Fruit fly (Drosophila melanogaster) whole organism, embryonic: ENCODE measurements around the gene CG34307.

ENCODE experiments used
- Awh ChIP-seq: fragments of 200-800 bp; sonication (Bioruptor generic); IDR thresholded peaks from 2 replicates; pipeline ENCODE4, ENCODE4 v1.3.6; 2022; ENCODE audit warnings: missing biosample characterization, missing genetic modification characterization
- CG10267 ChIP-seq: fragments of 200-800 bp; sonication (Bioruptor generic); optimal IDR thresholded peaks from 2 replicates; lab custom pipeline; 2018; ENCODE audit warnings: missing biosample characterization, mild to moderate bottlenecking, missing genetic modification characterization, moderate library complexity
- CG12942 ChIP-seq: fragments of 200-800 bp; sonication (Bioruptor generic); optimal IDR thresholded peaks from 3 replicates; lab custom pipeline; 2016; ENCODE audit warnings: missing biosample characterization, missing genetic modification characterization
- CG13424 ChIP-seq: fragments of 200-800 bp; sonication (Bioruptor generic); optimal IDR thresholded peaks from 2 replicates; lab custom pipeline; 2019; ENCODE audit warnings: missing biosample characterization, mild to moderate bottlenecking, missing genetic modification characterization, moderate library complexity
- CG13624 ChIP-seq: fragments of 200-800 bp; sonication (Bioruptor generic); optimal IDR thresholded peaks from 2 replicates; lab custom pipeline; 2016; ENCODE audit warnings: missing biosample characterization, missing genetic modification characterization
- CG1529 ChIP-seq: fragments of 200-800 bp; sonication (Bioruptor generic); optimal IDR thresholded peaks from 3 replicates; lab custom pipeline; 2018; ENCODE audit warnings: missing biosample characterization, missing genetic modification characterization
- CG15514 ChIP-seq: fragments of 200-800 bp; sonication (Bioruptor generic); optimal IDR thresholded peaks from 3 replicates; lab custom pipeline; 2017; ENCODE audit warnings: missing biosample characterization, missing genetic modification characterization, mild to moderate bottlenecking, moderate library complexity, missing genetic modification reagents
- CG17568 ChIP-seq: fragments of 200-800 bp; sonication (Bioruptor generic); optimal IDR thresholded peaks from 2 replicates; lab custom pipeline; 2018; ENCODE audit warnings: missing biosample characterization, mild to moderate bottlenecking, missing genetic modification characterization, moderate library complexity
- CG18011 ChIP-seq: fragments of 200-800 bp; sonication (Bioruptor generic); optimal IDR thresholded peaks from 2 replicates; lab custom pipeline; 2017; ENCODE audit warnings: missing biosample characterization, missing genetic modification characterization, mild to moderate bottlenecking, moderate library complexity, missing genotype
- CG30403 ChIP-seq: fragments of 200-800 bp; sonication (Bioruptor generic); optimal IDR thresholded peaks from 3 replicates; lab custom pipeline; 2016; ENCODE audit warnings: missing biosample characterization, missing genetic modification characterization
- CG32767 ChIP-seq: fragments of 200-800 bp; sonication (Bioruptor generic); IDR thresholded peaks from 2 replicates; pipeline ENCODE4 v1.3.6; 2022; ENCODE audit warnings: missing biosample characterization, missing genetic modification characterization
- CG3838 ChIP-seq: fragments of 200-800 bp; sonication (Bioruptor generic); optimal IDR thresholded peaks from 3 replicates; lab custom pipeline; 2016; ENCODE audit warnings: missing biosample characterization, missing genetic modification characterization
- CG5180 ChIP-seq: fragments of 200-800 bp; sonication (Bioruptor generic); optimal IDR thresholded peaks from 3 replicates; lab custom pipeline; 2017; ENCODE audit warnings: missing biosample characterization, missing genetic modification characterization, mild to moderate bottlenecking, moderate library complexity, missing genetic modification reagents
- CG9215 ChIP-seq: fragments of 200-800 bp; sonication (Bioruptor generic); IDR thresholded peaks from 2 replicates; pipeline ENCODE4 v1.3.6; 2022; ENCODE audit warnings: missing biosample characterization, missing genetic modification characterization
- CG9797 ChIP-seq: fragments of 200-800 bp; sonication (Bioruptor generic); optimal IDR thresholded peaks from 3 replicates; lab custom pipeline; 2018; ENCODE audit warnings: missing biosample characterization, mild to moderate bottlenecking, missing genetic modification characterization
- CG9876 ChIP-seq: fragments of 200-800 bp; sonication (Bioruptor generic); optimal IDR thresholded peaks from 2 replicates; lab custom pipeline; 2016; ENCODE audit warnings: missing biosample characterization, missing genetic modification characterization
- Chrac-16 ChIP-seq: fragments of 200-800 bp; sonication (Bioruptor generic); optimal IDR thresholded peaks from 3 replicates; lab custom pipeline; 2016; ENCODE audit warnings: missing biosample characterization, missing genetic modification characterization
- CoRest ChIP-seq: fragments of 200-800 bp; sonication (Bioruptor generic); optimal IDR thresholded peaks from 3 replicates; lab custom pipeline; 2018; ENCODE audit warnings: missing biosample characterization, mild to moderate bottlenecking, missing genetic modification characterization, moderate library complexity
- Dll ChIP-seq: fragments of 200-800 bp; sonication (Bioruptor generic); IDR thresholded peaks from 4 replicates; pipeline ENCODE4 v1.3.6; 2022; ENCODE audit warnings: missing biosample characterization, missing genetic modification characterization; ENCODE audit not compliant: partially characterized antibody
- Fer1 ChIP-seq: fragments of 200-800 bp; sonication (Bioruptor generic); optimal IDR thresholded peaks from 2 replicates; lab custom pipeline; 2017; ENCODE audit warnings: missing biosample characterization, mild to moderate bottlenecking, missing genetic modification characterization
- Gsc ChIP-seq: fragments of 200-800 bp; sonication (Bioruptor generic); IDR thresholded peaks from 2 replicates; pipeline ENCODE4 v1.3.6; 2022; ENCODE audit warnings: missing biosample characterization, missing genetic modification characterization
- Hand ChIP-seq: fragments of 200-800 bp; sonication (Bioruptor generic); optimal IDR thresholded peaks from 2 replicates; lab custom pipeline; 2017; ENCODE audit warnings: mild to moderate bottlenecking, missing biosample characterization, missing genetic modification reagents, missing genetic modification characterization
- Hmx ChIP-seq: fragments of 200-800 bp; sonication (Bioruptor generic); optimal IDR thresholded peaks from 2 replicates; lab custom pipeline; 2016; ENCODE audit warnings: missing biosample characterization, missing genetic modification characterization
- Med ChIP-seq: fragments of 200-800 bp; sonication (Bioruptor generic); peaks from one replicate; lab custom pipeline; 2016; ENCODE audit warnings: missing biosample characterization, missing genetic modification characterization, mild to moderate bottlenecking, inconsistent platforms, moderate library complexity
- Mes4 ChIP-seq: fragments of 200-800 bp; sonication (Bioruptor generic); optimal IDR thresholded peaks from 2 replicates; lab custom pipeline; 2016; ENCODE audit warnings: missing biosample characterization, missing genetic modification characterization
- NK7.1 ChIP-seq: fragments of 200-800 bp; sonication (Bioruptor generic); optimal IDR thresholded peaks from 3 replicates; lab custom pipeline; 2016; ENCODE audit warnings: missing biosample characterization, missing genetic modification characterization
- Nf-YB ChIP-seq: fragments of 200-800 bp; sonication (Bioruptor generic); optimal IDR thresholded peaks from 3 replicates; lab custom pipeline; 2019; ENCODE audit warnings: missing biosample characterization, mild to moderate bottlenecking, missing genetic modification characterization, moderate library complexity
- Poxn ChIP-seq: fragments of 200-800 bp; sonication (Bioruptor generic); IDR thresholded peaks from 2 replicates; pipeline ENCODE4 v1.3.6; 2022; ENCODE audit warnings: missing biosample characterization, missing genetic modification characterization
- Ravus ChIP-seq: fragments of 200-800 bp; sonication (Bioruptor generic); IDR thresholded peaks from 2 replicates; pipeline ENCODE4 v1.3.6; 2022; ENCODE audit warnings: missing biosample characterization, missing genetic modification characterization
- Sry-δ ChIP-seq: fragments of 200-800 bp; sonication (Bioruptor generic); optimal IDR thresholded peaks from 2 replicates; lab custom pipeline; 2016; ENCODE audit warnings: missing biosample characterization, missing genetic modification characterization
- bbx ChIP-seq: fragments of 200-800 bp; sonication (Bioruptor generic); IDR thresholded peaks from 2 replicates; pipeline ENCODE4 v1.3.6; 2022; ENCODE audit warnings: missing biosample characterization, missing genetic modification characterization; ENCODE audit not compliant: partially characterized antibody
- cas ChIP-seq: fragments of 200-800 bp; sonication (Bioruptor generic); IDR thresholded peaks from 2 replicates; pipeline ENCODE4 v1.3.6; 2022; ENCODE audit warnings: missing biosample characterization, missing genetic modification characterization
- crol ChIP-seq: fragments of 200-800 bp; sonication (Bioruptor generic); IDR thresholded peaks from 2 replicates; pipeline ENCODE4 v1.3.6; 2022; ENCODE audit warnings: missing biosample characterization, missing genetic modification characterization
- emc ChIP-seq: fragments of 200-800 bp; sonication (Bioruptor generic); optimal IDR thresholded peaks from 2 replicates; lab custom pipeline; 2016; ENCODE audit warnings: missing biosample characterization, missing genetic modification characterization
- fd96Cb ChIP-seq: fragments of 200-800 bp; sonication (Bioruptor generic); optimal IDR thresholded peaks from 2 replicates; lab custom pipeline; 2018; ENCODE audit warnings: missing biosample characterization, mild to moderate bottlenecking, missing genetic modification characterization, moderate library complexity
- fru ChIP-seq: fragments of >200 bp; optimal IDR thresholded peaks from 2 replicates; lab custom pipeline; 2017
- ftz-f1 ChIP-seq: fragments of 200-800 bp; sonication (Bioruptor generic); optimal IDR thresholded peaks from 2 replicates; lab custom pipeline; 2016; ENCODE audit warnings: missing biosample characterization, missing genetic modification characterization
- gce ChIP-seq: fragments of 200-800 bp; sonication (Bioruptor generic); IDR thresholded peaks from 3 replicates; pipeline ENCODE4 v1.3.6; 2022; ENCODE audit warnings: missing biosample characterization, missing genetic modification characterization
- insv ChIP-seq, 2 experiments: fragments of 200-800 bp; sonication (Bioruptor generic); optimal IDR thresholded peaks; 3 replicates each; lab custom pipeline; 2016 to 2018; ENCODE audit warnings: missing biosample characterization in 2 of 2, missing genetic modification characterization in 2 of 2
- jumu ChIP-seq: fragments of 200-800 bp; sonication (Bioruptor generic); optimal IDR thresholded peaks from 3 replicates; lab custom pipeline; 2016; ENCODE audit warnings: missing biosample characterization, missing genetic modification characterization
- maf-S ChIP-seq: fragments of 200-800 bp; sonication (Bioruptor generic); optimal IDR thresholded peaks from 2 replicates; lab custom pipeline; 2016; ENCODE audit warnings: missing biosample characterization, missing genetic modification characterization
- pnt ChIP-seq: fragments of 200-800 bp; sonication (Bioruptor generic); optimal IDR thresholded peaks from 3 replicates; lab custom pipeline; 2016; ENCODE audit warnings: missing biosample characterization, missing genetic modification characterization
- run ChIP-seq: fragments of 200-800 bp; sonication (Bioruptor generic); optimal IDR thresholded peaks from 3 replicates; lab custom pipeline; 2018; ENCODE audit warnings: missing biosample characterization, mild to moderate bottlenecking, missing genetic modification characterization
- salm ChIP-seq: fragments of 200-800 bp; sonication (Bioruptor generic); optimal IDR thresholded peaks from 2 replicates; lab custom pipeline; 2018; ENCODE audit warnings: missing biosample characterization, mild to moderate bottlenecking, missing genetic modification characterization
- slbo ChIP-seq: fragments of 200-800 bp; sonication (Bioruptor generic); IDR thresholded peaks from 2 replicates; pipeline ENCODE4 v1.3.6; 2022; ENCODE audit warnings: missing biosample characterization, missing genetic modification characterization
- sna ChIP-seq: fragments of 200-800 bp; sonication (Bioruptor generic); IDR thresholded peaks from 2 replicates; pipeline ENCODE4 v1.3.6; 2022; ENCODE audit warnings: missing biosample characterization, missing genetic modification characterization; ENCODE audit not compliant: partially characterized antibody
- sob ChIP-seq: fragments of 200-800 bp; sonication (Bioruptor generic); IDR thresholded peaks from 2 replicates; pipeline ENCODE4 v1.3.6; 2022; ENCODE audit warnings: missing biosample characterization, missing genetic modification characterization
- ssp ChIP-seq: fragments of 200-800 bp; sonication (Bioruptor generic); IDR thresholded peaks from 2 replicates; pipeline ENCODE4 v1.3.6; 2022; ENCODE audit warnings: missing biosample characterization, missing genetic modification characterization
- tll ChIP-seq, 2 experiments: fragments of 200-800 bp in 1 of 2; fragments of >200 bp in 1 of 2; sonication (Bioruptor generic) in 1 of 2; optimal IDR thresholded peaks; 2 replicates each; lab custom pipeline; 2017 to 2019; ENCODE audit warnings: missing biosample characterization in 2 of 2, missing genetic modification characterization in 2 of 2, mild to moderate bottlenecking in 1 of 2, moderate library complexity in 1 of 2
- zen2 ChIP-seq: fragments of 200-800 bp; sonication (Bioruptor generic); IDR thresholded peaks from 3 replicates; pipeline ENCODE4 v1.3.6; 2022; ENCODE audit warnings: missing biosample characterization, missing genetic modification characterization; ENCODE audit not compliant: partially characterized antibody
- zf30C ChIP-seq: fragments of 200-800 bp; sonication (Bioruptor generic); optimal IDR thresholded peaks from 3 replicates; lab custom pipeline; 2018; ENCODE audit warnings: missing biosample characterization, mild to moderate bottlenecking, missing genetic modification characterization
- zfh2 ChIP-seq: fragments of 200-800 bp; sonication (Bioruptor generic); optimal IDR thresholded peaks from 2 replicates; lab custom pipeline; 2016; ENCODE audit warnings: missing biosample characterization, missing genetic modification characterization

Gene CG34307

DNA sequence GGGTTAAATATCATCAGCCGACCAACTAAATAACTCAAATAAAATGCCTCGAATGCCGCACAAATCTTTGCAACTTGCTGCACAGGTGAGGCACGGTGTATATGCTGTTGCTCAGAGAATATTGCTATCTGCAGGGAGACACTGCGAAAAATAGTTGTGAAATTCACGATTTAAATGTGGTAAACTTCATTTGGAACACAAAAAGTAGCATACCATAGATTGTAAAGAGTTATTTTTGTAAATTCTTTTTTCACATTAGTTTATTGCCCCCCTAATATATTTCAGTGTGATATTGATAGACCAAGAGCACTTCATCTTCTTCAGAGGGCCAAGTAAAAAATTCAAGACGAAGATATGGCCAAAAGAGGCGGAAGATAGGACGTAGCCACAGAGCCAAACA, 23.2 kb downstream of the CG34307 start (continued):
- TF ChIP-seq sob (GFP tag; lab: Robert Waterston, UW), result no peak
- peak; percentile 0 for TF ChIP-seq Chrac-16 (GFP tag; lab: Kevin White, UChicago)
- TF ChIP-seq jumu (GFP tag; lab: Kevin White, UChicago), result no peak
- TF ChIP-seq bbx (GFP tag; lab: Robert Waterston, UW), result no peak
- TF ChIP-seq fd96Cb, result no peak
- no peak for TF ChIP-seq CG18011
- no peak for TF ChIP-seq NK7.1
- no peak for TF ChIP-seq CG9797 (GFP tag; lab: Kevin White, UChicago)
- TF ChIP-seq CG5180 (GFP tag; lab: Kevin White, UChicago), result no peak
- TF ChIP-seq ftz-f1 (GFP tag; lab: Kevin White, UChicago), result no peak
- no peak for TF ChIP-seq Ravus (GFP tag; lab: Robert Waterston, UW)
- TF ChIP-seq zf30C (GFP tag; lab: Kevin White, UChicago), result no peak
- no peak for TF ChIP-seq Gsc (GFP tag; lab: Robert Waterston, UW)
- TF ChIP-seq CoRest (tag; lab: Kevin White, UChicago), result no peak
- TF ChIP-seq slbo, result peak; percentile 43; the same call in 1 of the 2 replicates
- no peak for TF ChIP-seq Hand (GFP tag; lab: Kevin White, UChicago)
- TF ChIP-seq Fer1 (GFP tag; lab: Kevin White, UChicago), result no peak
- TF ChIP-seq CG15514 (GFP tag; lab: Kevin White, UChicago), result no peak
- no peak for TF ChIP-seq insv (GFP tag; optimal IDR thresholded peaks at IDR 0.05; lab: Kevin White, UChicago)
- TF ChIP-seq Mes4 (GFP tag; lab: Kevin White, UChicago), result no peak
- no peak for TF ChIP-seq zen2 (GFP tag; lab: Robert Waterston, UW)
- TF ChIP-seq CG30403, result peak; percentile 8
- no peak for TF ChIP-seq CG13424 (tag; lab: Kevin White, UChicago)
- TF ChIP-seq pnt (GFP tag; lab: Kevin White, UChicago), result peak; percentile 46
- no peak for TF ChIP-seq CG32767 (GFP tag; lab: Robert Waterston, UW)
- no peak for TF ChIP-seq CG1529 (GFP tag; lab: Kevin White, UChicago)
- TF ChIP-seq zfh2 (GFP tag; lab: Kevin White, UChicago), result no peak
- TF ChIP-seq cas (GFP tag; lab: Robert Waterston, UW), result no peak
- TF ChIP-seq Awh (GFP tag; lab: Robert Waterston, UW), result no peak
- TF ChIP-seq CG9215 (GFP tag; lab: Robert Waterston, UW), result no peak
- no peak for TF ChIP-seq salm (tag; lab: Kevin White, UChicago)
- TF ChIP-seq sna (GFP tag; lab: Robert Waterston, UW), result no peak
- no peak for TF ChIP-seq Dll
- no peak for TF ChIP-seq CG13624 (GFP tag; lab: Kevin White, UChicago)
- no peak for TF ChIP-seq Poxn
- TF ChIP-seq gce (GFP tag; lab: Robert Waterston, UW), result no peak
- TF ChIP-seq Hmx (GFP tag; lab: Kevin White, UChicago), result no peak
- no peak for TF ChIP-seq fru (lab: Kevin White, UChicago)
- no peak for TF ChIP-seq Nf-YB (GFP tag; lab: Kevin White, UChicago)
- TF ChIP-seq crol (GFP tag; lab: Robert Waterston, UW), result peak; percentile 49; the same call in 1 of the 2 replicates
- no peak for TF ChIP-seq run (tag; lab: Kevin White, UChicago)
- TF ChIP-seq CG3838, result no peak
- no peak for TF ChIP-seq CG17568
- TF ChIP-seq maf-S, result no peak
- TF ChIP-seq CG10267 (tag; lab: Kevin White, UChicago), result no peak
- no peak for TF ChIP-seq emc (GFP tag; lab: Kevin White, UChicago)
- TF ChIP-seq Sry-δ, result no peak
- TF ChIP-seq ssp (GFP tag; lab: Robert Waterston, UW), result no peak
- TF ChIP-seq CG9876, result no peak
- TF ChIP-seq Med (GFP tag; lab: Kevin White, UChicago), result no peak
- TF ChIP-seq tll (GFP tag; optimal IDR thresholded peaks at IDR 0.05; lab: Kevin White, UChicago), result no peak
- no peak for TF ChIP-seq CG12942
